Worm (Caenorhabditis elegans) whole organism, L1 larva: ENCODE data around the gene C18D11.6.

Experiments used
- blmp-1 ChIP-seq: fragments of 150-350 bp; optimal IDR thresholded peaks from 2 replicates; lab custom pipeline; 2014; ENCODE audit warnings: missing biosample characterization, missing genetic modification characterization
- ces-1 ChIP-seq: fragments of 150-350 bp; optimal IDR thresholded peaks from 2 replicates; lab custom pipeline; 2014; ENCODE audit warnings: missing biosample characterization, missing genetic modification reagents, missing genetic modification characterization
- elt-3 ChIP-seq, 6 experiments: fragments of 150-350 bp in 1 of 6; sonication (generic microtip); optimal IDR thresholded peaks; 2 replicates each; lab custom pipeline; 2017 to 2018; ENCODE audit warnings: missing biosample characterization in 6 of 6, missing genetic modification characterization in 6 of 6, inconsistent platforms in 1 of 6
- lin-13 ChIP-seq: fragments of 150-350 bp; optimal IDR thresholded peaks from 2 replicates; lab custom pipeline; 2014; ENCODE audit warnings: missing biosample characterization, missing genetic modification reagents, missing genetic modification characterization
- nhr-12 ChIP-seq: sonication (generic microtip); optimal IDR thresholded peaks from 2 replicates; lab custom pipeline; 2017; ENCODE audit warnings: missing biosample characterization, missing genetic modification characterization
- nhr-237 ChIP-seq: fragments of 150-350 bp; optimal IDR thresholded peaks from 2 replicates; lab custom pipeline; 2014; ENCODE audit warnings: missing biosample characterization, missing genetic modification characterization
- nhr-28 ChIP-seq: fragments of 150-350 bp; optimal IDR thresholded peaks from 2 replicates; lab custom pipeline; 2014; ENCODE audit warnings: missing biosample characterization, missing genetic modification characterization
- pag-3 ChIP-seq: sonication (generic microtip); optimal IDR thresholded peaks from 2 replicates; lab custom pipeline; 2017; ENCODE audit warnings: missing genetic modification characterization, mild to moderate bottlenecking, missing compliant biosample characterization, antibody characterized with exemption, borderline replicate concordance; ENCODE audit not compliant: insufficient read depth
- skn-1 ChIP-seq: fragments of 150-350 bp; optimal IDR thresholded peaks from 2 replicates; lab custom pipeline; 2014; ENCODE audit warnings: missing biosample characterization, missing genetic modification characterization
- snpc-4 ChIP-seq: fragments of 150-350 bp; optimal IDR thresholded peaks from 2 replicates; lab custom pipeline; 2014; ENCODE audit warnings: missing biosample characterization, missing genetic modification characterization
- sptf-1 ChIP-seq: fragments of 150-350 bp; optimal IDR thresholded peaks from 2 replicates; lab custom pipeline; 2014; ENCODE audit warnings: missing biosample characterization, missing genetic modification characterization
- unc-30 ChIP-seq: sonication (generic microtip); optimal IDR thresholded peaks from 2 replicates; lab custom pipeline; 2017; ENCODE audit warnings: missing biosample characterization, missing genetic modification characterization
- unc-86 ChIP-seq: sonication (generic microtip); optimal IDR thresholded peaks from 2 replicates; lab custom pipeline; 2016; ENCODE audit warnings: missing genetic modification characterization, missing compliant biosample characterization

ce11 chrIII:11829062-11829461 lies 18.7 kb downstream of the C18D11.6 start:
- TF ChIP-seq lin-13 (GFP tag; lab: Kevin White, UChicago) (no peak), ces-1 (no peak), blmp-1 (tag; lab: Kevin White, UChicago) (no peak), nhr-237 (tag; lab: Kevin White, UChicago) (no peak), nhr-12 (no peak), snpc-4 (tag; lab: Kevin White, UChicago) (no peak), skn-1 (tag; lab: Kevin White, UChicago) (no peak), unc-30 (tag; lab: Kevin White, UChicago) (no peak), elt-3 (tag; optimal IDR thresholded peaks at IDR 0.05; lab: Kevin White, UChicago) (no peak), sptf-1 (tag; lab: Kevin White, UChicago) (no peak), pag-3 (tag; lab: Kevin White, UChicago) (no peak), nhr-28 (no peak), unc-86 (no peak)
